Worm (Caenorhabditis elegans): ENCODE measurements around the gene col-165.
"Not testable (repeated sequence)": the region's sequence is repeated elsewhere in the genome, so short reads cannot be mapped to it uniquely, and the experiment has no call there.

col-165 gene

DNA sequence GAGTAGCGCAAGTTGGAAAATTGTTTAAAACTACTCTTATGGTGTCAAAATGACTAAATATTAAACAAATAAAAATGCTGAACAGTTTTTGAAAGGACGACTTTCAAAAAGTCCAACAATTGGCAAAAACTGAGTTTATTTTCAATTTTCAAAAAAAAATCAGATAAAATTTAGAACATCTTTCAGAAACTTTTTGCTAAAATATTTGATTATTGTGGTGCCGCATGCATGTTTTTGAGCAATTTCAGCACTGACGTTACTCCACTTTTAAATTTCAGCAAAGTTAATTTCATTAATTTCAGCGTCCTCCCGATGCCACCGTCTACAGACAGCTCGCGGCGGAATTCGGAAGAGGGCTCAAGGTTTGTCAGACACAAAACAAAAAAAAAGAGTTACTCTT lies 14.1 kb upstream of the col-165 start, which contains the start of gene cst-1:
Gene cst-1, plus strand, starts transcription at position 301 of the 400 bp plus-strand sequence.
- TF ChIP-seq mab-9 (GFP tag; IDR thresholded peaks at IDR 0.05); Y116A8C.19 (tag; optimal IDR thresholded peaks at IDR 0.05; ENCODE audit: borderline replicate concordance); snpc-4 (tag; optimal IDR thresholded peaks at IDR 0.05): not testable (repeated sequence)

DNA sequence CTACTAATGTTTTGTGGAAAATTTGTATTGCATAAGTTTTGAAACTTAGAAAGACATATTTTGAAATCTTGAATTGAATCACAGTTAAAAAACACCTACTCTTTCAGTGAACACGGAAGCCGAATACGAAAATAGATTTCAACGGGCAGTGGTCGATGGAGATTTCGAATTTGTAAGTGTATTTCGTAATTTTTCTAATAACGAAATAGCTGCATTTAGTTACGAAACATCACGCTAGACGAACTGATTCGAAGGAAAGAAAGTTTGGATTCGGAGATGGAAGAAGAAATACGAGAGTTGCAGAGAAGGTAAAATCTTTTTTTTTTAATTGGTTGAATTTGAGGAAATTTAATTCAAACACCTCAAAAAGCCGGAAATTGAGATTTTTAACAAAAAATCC lies 10.7 kb upstream of the col-165 start:
- TF ChIP-seq skn-1 (tag; optimal IDR thresholded peaks at IDR 0.05) (peak; percentile 60), nhr-19 (GFP tag; conservative IDR thresholded peaks at IDR 0.05) (no peak)

DNA sequence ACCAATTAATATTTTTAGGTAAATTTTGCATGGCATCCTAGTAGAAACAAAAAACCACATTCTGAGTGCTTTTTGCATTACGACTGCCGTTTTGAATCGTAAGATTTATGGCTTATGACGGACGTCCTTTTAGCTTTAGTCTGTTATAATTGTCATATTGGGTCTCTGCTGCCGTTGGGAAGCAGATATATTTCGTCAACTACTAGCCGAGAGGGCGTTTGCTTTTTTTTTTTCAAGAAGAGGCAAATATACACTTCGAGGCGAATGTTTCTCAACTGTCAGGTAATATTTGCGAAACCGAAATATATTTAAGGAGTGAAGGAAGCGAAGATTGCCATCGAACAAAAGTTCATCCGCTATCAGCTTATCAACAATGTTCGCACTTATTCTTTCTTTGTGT lies 9.5 kb upstream of the col-165 start, which contains the start of gene F14H12.3:
Gene F14H12.3, plus strand, starts transcription at position 301 of the 400 bp plus-strand sequence.
- TF ChIP-seq ceh-82 (tag; optimal IDR thresholded peaks at IDR 0.05) (no peak), nhr-85 (tag) (peak; percentile 12)

DNA sequence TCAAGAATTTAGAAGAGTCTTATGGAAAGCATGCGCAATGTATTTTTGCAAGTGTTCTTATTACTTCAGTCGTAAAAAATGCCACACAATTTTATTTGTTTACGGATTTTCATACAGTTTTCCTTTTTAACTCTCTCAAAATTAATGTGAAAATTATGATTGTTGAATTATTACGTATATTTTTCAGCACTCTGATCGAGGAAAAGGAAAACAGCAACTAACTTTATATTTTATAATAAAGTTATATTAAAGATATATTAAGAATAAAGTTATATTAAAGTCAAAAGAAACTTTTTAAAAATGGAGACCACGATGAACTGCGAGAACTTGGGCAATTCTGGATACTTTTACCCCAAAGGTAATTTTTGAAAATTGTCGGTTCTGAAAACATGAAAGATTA lies 3.2 kb upstream of the col-165 start, which contains the start of gene F14H12.2:
Gene F14H12.2, plus strand, starts transcription at position 301 of the 400 bp plus-strand sequence.
- TF ChIP-seq lin-35 (GFP tag; optimal IDR thresholded peaks at IDR 0.05) = no peak
- no peak for TF ChIP-seq swsn-7 (tag; optimal IDR thresholded peaks at IDR 0.05)
- TF ChIP-seq blmp-1 (tag; optimal IDR thresholded peaks at IDR 0.05) = no peak
- no peak for TF ChIP-seq nhr-90 (tag; optimal IDR thresholded peaks at IDR 0.05; ENCODE audit: poor library complexity)
- no peak for TF ChIP-seq mab-9 (GFP tag; IDR thresholded peaks at IDR 0.05)
- TF ChIP-seq Y116A8C.19 (tag; optimal IDR thresholded peaks at IDR 0.05; ENCODE audit: borderline replicate concordance) = no peak
- TF ChIP-seq skn-1 (tag; optimal IDR thresholded peaks at IDR 0.05) = no peak
- TF ChIP-seq hpl-2 (GFP tag; optimal IDR thresholded peaks at IDR 0.05) = no peak
- TF ChIP-seq F16B12.6 (tag; optimal IDR thresholded peaks at IDR 0.05) = no peak
- no peak for TF ChIP-seq fkh-10 (GFP tag; optimal IDR thresholded peaks at IDR 0.05)
- no peak for TF ChIP-seq lsy-2 (tag; optimal IDR thresholded peaks at IDR 0.05)
- TF ChIP-seq dsc-1 (tag; optimal IDR thresholded peaks at IDR 0.05) = no peak
- no peak for TF ChIP-seq ets-5 (GFP tag; IDR thresholded peaks at IDR 0.05)
- no peak for TF ChIP-seq unc-62 (GFP tag; optimal IDR thresholded peaks at IDR 0.05)
- no peak for TF ChIP-seq ceh-63 (GFP tag; optimal IDR thresholded peaks at IDR 0.05)
- no peak for TF ChIP-seq rnt-1 (tag; optimal IDR thresholded peaks at IDR 0.05)
- TF ChIP-seq dpl-1 (GFP tag; optimal IDR thresholded peaks at IDR 0.05) = no peak
- no peak for TF ChIP-seq aha-1 (tag; optimal IDR thresholded peaks at IDR 0.05)
- no peak for TF ChIP-seq alr-1 (tag; optimal IDR thresholded peaks at IDR 0.05; ENCODE audit: borderline replicate concordance)
- no peak for TF ChIP-seq fos-1 (tag; optimal IDR thresholded peaks at IDR 0.05)

DNA sequence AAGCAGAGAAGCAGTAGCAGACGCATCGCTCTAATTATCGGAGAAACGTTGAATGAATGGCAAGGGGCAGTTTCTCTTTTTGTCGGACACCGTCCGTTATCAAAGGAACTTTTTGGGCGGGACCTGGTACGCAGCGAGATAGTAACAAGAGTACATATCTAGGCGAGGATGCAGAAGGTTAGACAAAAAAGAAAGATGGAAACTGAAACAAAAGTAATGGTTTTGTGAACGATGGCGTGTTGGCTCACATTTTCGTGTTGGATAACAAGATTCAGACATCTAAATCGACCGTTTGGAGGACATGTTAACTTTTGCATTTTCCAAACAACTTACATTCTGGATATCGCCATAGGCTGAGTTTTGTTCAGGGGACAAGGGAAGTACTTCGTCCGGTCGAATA lies 4.0 kb downstream of the col-165 start, which contains the start of gene F14H12.6:
Gene F14H12.6, minus strand, starts transcription at position 101 of the 400 bp plus-strand sequence.
- no peak for TF ChIP-seq skn-1 (tag; optimal IDR thresholded peaks at IDR 0.05)
- no peak for TF ChIP-seq unc-130 (tag; optimal IDR thresholded peaks at IDR 0.05)
- TF ChIP-seq egl-13 (tag; optimal IDR thresholded peaks at IDR 0.05) = no peak
- TF ChIP-seq snpc-4 (tag; optimal IDR thresholded peaks at IDR 0.05) = no peak
- no peak for TF ChIP-seq isw-1 (GFP tag; IDR thresholded peaks at IDR 0.05)
- no peak for TF ChIP-seq dsc-1 (tag; optimal IDR thresholded peaks at IDR 0.05)
- no peak for TF ChIP-seq elt-2 (tag; optimal IDR thresholded peaks at IDR 0.05)
- TF ChIP-seq lin-39 (tag; optimal IDR thresholded peaks at IDR 0.05) = no peak
- TF ChIP-seq nhr-76 (tag; optimal IDR thresholded peaks at IDR 0.05) = no peak
- no peak for TF ChIP-seq nhr-71 (tag; optimal IDR thresholded peaks at IDR 0.05)
- TF ChIP-seq lin-35 (GFP tag; optimal IDR thresholded peaks at IDR 0.05) = no peak
- TF ChIP-seq grh-1 (GFP tag; IDR thresholded peaks at IDR 0.05) = no peak
- TF ChIP-seq egl-27 (tag; optimal IDR thresholded peaks at IDR 0.05) = no peak
- no peak for TF ChIP-seq unc-98 (GFP tag; IDR thresholded peaks at IDR 0.05)
- no peak for TF ChIP-seq C04F5.9 (tag; optimal IDR thresholded peaks at IDR 0.05)
- TF ChIP-seq xbp-1 (tag; optimal IDR thresholded peaks at IDR 0.05) = no peak

Measured in whole organism, L1 larva.